Worm (Caenorhabditis elegans) whole organism, mixed stage, embryonic: ENCODE measurements around the gene vps-18.
A peak's percentile ranks its signal among the peaks of the same experiment; 100 is the strongest.

Experiments used
- M03D4.4 ChIP-seq: sonication (generic microtip); optimal IDR thresholded peaks from 2 replicates; lab custom pipeline; 2017; ENCODE audit warnings: mild to moderate bottlenecking, missing genetic modification characterization, missing compliant biosample characterization
- bed-3 ChIP-seq: fragments of 200-800 bp; sonication (Bioruptor generic); optimal IDR thresholded peaks from 3 replicates; lab custom pipeline; 2018; ENCODE audit warnings: mild to moderate bottlenecking, missing genetic modification characterization, moderate library complexity, missing compliant biosample characterization
- blmp-1 ChIP-seq: fragments of 150-350 bp; optimal IDR thresholded peaks from 2 replicates; lab custom pipeline; 2014; ENCODE audit warnings: missing biosample characterization, missing genetic modification characterization
- ceh-39 ChIP-seq: fragments of 150-350 bp; optimal IDR thresholded peaks from 2 replicates; lab custom pipeline; 2014; ENCODE audit warnings: missing biosample characterization, missing genetic modification characterization
- ceh-43 ChIP-seq: fragments of 200-800 bp; sonication (Bioruptor generic); optimal IDR thresholded peaks from 2 replicates; lab custom pipeline; 2018; ENCODE audit warnings: mild to moderate bottlenecking, missing genetic modification characterization, moderate library complexity, missing compliant biosample characterization
- ceh-83 ChIP-seq: fragments of 200-800 bp; sonication (Bioruptor generic); optimal IDR thresholded peaks from 2 replicates; lab custom pipeline; 2018; ENCODE audit warnings: mild to moderate bottlenecking, missing genetic modification characterization, missing compliant biosample characterization
- ces-1 ChIP-seq: fragments of 150-350 bp; optimal IDR thresholded peaks from 2 replicates; lab custom pipeline; 2014; ENCODE audit warnings: missing biosample characterization, missing genetic modification reagents, missing genetic modification characterization
- cnd-1 ChIP-seq: fragments of 200-800 bp; sonication (Bioruptor generic); optimal IDR thresholded peaks from 2 replicates; lab custom pipeline; 2018; ENCODE audit warnings: mild to moderate bottlenecking, missing genetic modification characterization, missing compliant biosample characterization
- drap-1 ChIP-seq: fragments of 200-800 bp; sonication (Bioruptor generic); optimal IDR thresholded peaks from 3 replicates; lab custom pipeline; 2018; ENCODE audit warnings: mild to moderate bottlenecking, missing genetic modification characterization, missing compliant biosample characterization
- elt-1 ChIP-seq: sonication (generic microtip); optimal IDR thresholded peaks from 2 replicates; lab custom pipeline; 2017; ENCODE audit warnings: missing genetic modification characterization, mild to moderate bottlenecking, missing compliant biosample characterization, antibody characterized with exemption, moderate library complexity, borderline replicate concordance; ENCODE audit not compliant: insufficient read depth
- flh-1 ChIP-seq: fragments of 200-800 bp; sonication (Bioruptor generic); optimal IDR thresholded peaks from 2 replicates; lab custom pipeline; 2018; ENCODE audit warnings: mild to moderate bottlenecking, missing genetic modification characterization, moderate library complexity, missing compliant biosample characterization
- ham-2 ChIP-seq: fragments of 200-800 bp; sonication (Bioruptor generic); optimal IDR thresholded peaks from 2 replicates; lab custom pipeline; 2018; ENCODE audit warnings: mild to moderate bottlenecking, missing genetic modification characterization, missing compliant biosample characterization
- hlh-1 ChIP-seq: fragments of 150-350 bp; optimal IDR thresholded peaks from 2 replicates; lab custom pipeline; 2014; ENCODE audit warnings: missing biosample characterization, missing genetic modification reagents, missing genetic modification characterization
- lin-32 ChIP-seq: fragments of 200-800 bp; sonication (Bioruptor generic); optimal IDR thresholded peaks from 2 replicates; lab custom pipeline; 2018; ENCODE audit warnings: mild to moderate bottlenecking, missing genetic modification characterization, missing compliant biosample characterization
- lsy-2 ChIP-seq: fragments of 150-350 bp; optimal IDR thresholded peaks from 2 replicates; lab custom pipeline; 2014; ENCODE audit warnings: missing biosample characterization, missing genetic modification characterization
- mab-5 ChIP-seq: fragments of 150-350 bp; optimal IDR thresholded peaks from 2 replicates; lab custom pipeline; 2014; ENCODE audit warnings: missing biosample characterization, missing genetic modification characterization
- mep-1 ChIP-seq: fragments of 150-350 bp; optimal IDR thresholded peaks from 2 replicates; lab custom pipeline; 2017; ENCODE audit warnings: missing biosample characterization, missing genetic modification reagents, missing genetic modification characterization, inconsistent platforms
- mls-2 ChIP-seq: sonication (generic microtip); optimal IDR thresholded peaks from 2 replicates; lab custom pipeline; 2016; ENCODE audit warnings: mild to moderate bottlenecking, missing genetic modification characterization, moderate library complexity, missing compliant biosample characterization
- nhr-12 ChIP-seq: fragments of 150-350 bp; optimal IDR thresholded peaks from 2 replicates; lab custom pipeline; 2014; ENCODE audit warnings: missing biosample characterization, missing genetic modification characterization
- nhr-2 ChIP-seq: fragments of 150-350 bp; optimal IDR thresholded peaks from 2 replicates; lab custom pipeline; 2014; ENCODE audit warnings: missing biosample characterization, missing genetic modification characterization
- nhr-237 ChIP-seq: fragments of 150-350 bp; optimal IDR thresholded peaks from 2 replicates; lab custom pipeline; 2014; ENCODE audit warnings: missing biosample characterization, missing genetic modification characterization
- nhr-28 ChIP-seq: fragments of 150-350 bp; optimal IDR thresholded peaks from 2 replicates; lab custom pipeline; 2014; ENCODE audit warnings: missing biosample characterization, missing genetic modification characterization
- snpc-4 ChIP-seq: fragments of 150-350 bp; optimal IDR thresholded peaks from 2 replicates; lab custom pipeline; 2014; ENCODE audit warnings: missing biosample characterization, missing genetic modification characterization
- sptf-1 ChIP-seq: sonication (generic microtip); optimal IDR thresholded peaks from 2 replicates; lab custom pipeline; 2017; ENCODE audit warnings: mild to moderate bottlenecking, missing genetic modification characterization, moderate library complexity, missing compliant biosample characterization
- unc-120 ChIP-seq: sonication (generic microtip); optimal IDR thresholded peaks from 2 replicates; lab custom pipeline; 2017; ENCODE audit warnings: missing genetic modification characterization, missing compliant biosample characterization; ENCODE audit not compliant: poor library complexity, severe bottlenecking
- unc-39 ChIP-seq: fragments of 150-350 bp; optimal IDR thresholded peaks from 2 replicates; lab custom pipeline; 2014; ENCODE audit warnings: missing biosample characterization, missing genetic modification characterization
- unc-62 ChIP-seq: fragments of 150-350 bp; optimal IDR thresholded peaks from 2 replicates; lab custom pipeline; 2014; ENCODE audit warnings: missing biosample characterization, missing genetic modification reagents, missing genetic modification characterization
- zip-8 ChIP-seq: fragments of 150-350 bp; optimal IDR thresholded peaks from 2 replicates; lab custom pipeline; 2014; ENCODE audit warnings: missing biosample characterization, missing genetic modification characterization
- ztf-11 ChIP-seq: fragments of 150-350 bp; optimal IDR thresholded peaks from 2 replicates; lab custom pipeline; 2014; ENCODE audit warnings: missing biosample characterization, missing genetic modification characterization

vps-18 gene

DNA sequence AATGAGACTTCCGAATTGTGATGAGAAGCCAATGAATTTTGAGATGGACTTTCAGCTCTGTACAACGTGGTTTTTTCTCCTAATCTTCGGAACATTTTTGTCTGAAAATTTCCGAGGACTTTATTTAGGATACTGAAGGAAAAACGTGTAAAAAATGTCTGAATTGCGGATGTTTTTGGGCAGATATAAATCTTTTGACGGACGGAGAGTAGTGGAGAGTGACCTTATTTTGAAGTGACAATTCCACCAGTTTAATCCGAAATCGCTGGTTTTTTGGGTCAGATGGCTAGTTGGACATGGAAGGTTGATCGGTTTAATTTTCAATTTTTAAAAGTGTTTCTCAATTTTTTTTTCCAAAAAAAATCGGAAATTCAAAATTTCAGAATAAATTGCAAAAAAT is 28.4 kb downstream of the vps-18 start, which contains the start of gene T05C1.3:
TSS of gene T05C1.3 (minus strand) at position 101 of the 400 bp plus-strand sequence.
- TF ChIP-seq cnd-1 (tag; lab: Kevin White, UChicago) (no peak), unc-62 (GFP tag; lab: Kevin White, UChicago) (no peak)

DNA sequence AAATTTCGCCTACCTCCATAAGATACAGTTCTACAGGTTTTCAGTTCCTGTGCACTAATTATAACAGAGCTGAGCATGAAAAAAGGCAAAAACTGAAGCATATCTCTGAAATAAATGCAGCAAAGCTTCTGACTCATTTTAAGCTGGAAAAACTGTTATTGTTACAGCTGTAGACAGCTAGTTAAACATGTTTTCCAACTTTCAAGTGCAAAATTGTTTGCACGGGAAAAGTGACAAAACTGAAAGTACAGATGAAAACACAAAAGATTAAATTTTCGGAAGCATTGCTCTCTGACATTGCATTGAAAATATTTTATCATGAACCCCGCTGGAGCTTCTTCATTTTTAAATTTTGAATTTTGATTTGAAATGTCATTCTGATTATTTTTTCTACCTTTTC is 29.8 kb downstream of the vps-18 start, which contains the start of gene T05C1.5:
TSS of gene T05C1.5 (minus strand) at position 101 of the 400 bp plus-strand sequence.
- TF ChIP-seq mep-1 (no peak), ces-1 (GFP tag; lab: Kevin White, UChicago) (no peak), blmp-1 (no peak), lsy-2 (tag; lab: Kevin White, UChicago) (no peak), snpc-4 (tag; lab: Kevin White, UChicago) (no peak), ceh-83 (no peak), mls-2 (no peak), unc-39 (tag; lab: Kevin White, UChicago) (no peak), ham-2 (no peak)

DNA sequence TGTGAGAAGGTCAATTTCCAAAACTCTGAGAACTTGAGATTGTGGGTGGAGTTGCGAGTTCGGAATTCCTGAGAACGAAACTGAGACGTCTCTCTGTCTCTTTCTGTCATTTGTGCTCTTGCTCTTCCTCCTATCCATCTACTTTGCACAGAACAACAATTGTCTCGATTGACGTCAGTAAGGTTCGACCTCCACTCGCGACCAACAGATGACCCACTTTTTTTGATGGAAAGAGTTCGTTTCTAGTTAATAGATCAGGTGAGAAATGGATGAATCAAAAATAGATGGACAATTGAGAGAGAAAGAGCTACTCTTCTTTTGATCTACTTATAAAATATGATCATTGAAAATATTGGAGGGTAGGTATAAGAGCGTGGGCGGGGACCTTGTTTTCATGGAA is 33.6 kb downstream of the vps-18 start:
- TF ChIP-seq elt-1 (tag; lab: Kevin White, UChicago) (no peak), hlh-1 (tag; lab: Kevin White, UChicago) (peak; percentile 87)
- TF ChIP-seq, all 35 proteins: peak for 1

DNA sequence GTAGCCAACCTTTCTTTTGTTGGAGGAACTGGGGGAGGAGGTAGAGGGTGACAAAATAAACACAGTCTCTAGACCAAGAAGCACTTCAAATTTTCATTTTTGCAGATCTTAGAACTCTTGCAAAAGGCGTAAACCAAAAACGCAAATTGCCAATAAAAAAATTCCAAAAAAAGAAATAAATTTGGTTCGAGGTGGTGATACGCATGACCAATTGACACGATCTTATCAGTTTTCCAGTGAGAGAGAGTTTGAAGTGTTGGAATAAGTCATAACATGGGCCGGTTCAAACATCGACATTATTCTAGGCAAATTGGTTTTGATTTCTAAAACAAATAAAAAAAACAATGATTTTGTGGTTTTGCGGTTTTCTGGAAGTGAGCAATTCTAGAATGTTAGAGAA is 34.9 kb downstream of the vps-18 start:
- TF ChIP-seq ztf-11 = no peak
- TF ChIP-seq flh-1 (GFP tag; lab: Kevin White, UChicago) = no peak
- no peak for TF ChIP-seq zip-8 (tag; lab: Kevin White, UChicago)
- TF ChIP-seq drap-1 = no peak
- no peak for TF ChIP-seq ces-1 (GFP tag; lab: Kevin White, UChicago)
- no peak for TF ChIP-seq mab-5 (tag; lab: Kevin White, UChicago)
- no peak for TF ChIP-seq unc-39 (tag; lab: Kevin White, UChicago)
- TF ChIP-seq hlh-1 (tag; lab: Kevin White, UChicago) = no peak
- no peak for TF ChIP-seq lin-32 (GFP tag; lab: Kevin White, UChicago)
- TF ChIP-seq bed-3 (GFP tag; lab: Kevin White, UChicago) = no peak
- no peak for TF ChIP-seq ceh-83
- no peak for TF ChIP-seq ceh-43 (GFP tag; lab: Kevin White, UChicago)
- no peak for TF ChIP-seq sptf-1
- TF ChIP-seq M03D4.4 (tag; lab: Kevin White, UChicago) = no peak
- no peak for TF ChIP-seq nhr-237 (tag; lab: Kevin White, UChicago)
- no peak for TF ChIP-seq unc-120 (tag; lab: Kevin White, UChicago)

DNA sequence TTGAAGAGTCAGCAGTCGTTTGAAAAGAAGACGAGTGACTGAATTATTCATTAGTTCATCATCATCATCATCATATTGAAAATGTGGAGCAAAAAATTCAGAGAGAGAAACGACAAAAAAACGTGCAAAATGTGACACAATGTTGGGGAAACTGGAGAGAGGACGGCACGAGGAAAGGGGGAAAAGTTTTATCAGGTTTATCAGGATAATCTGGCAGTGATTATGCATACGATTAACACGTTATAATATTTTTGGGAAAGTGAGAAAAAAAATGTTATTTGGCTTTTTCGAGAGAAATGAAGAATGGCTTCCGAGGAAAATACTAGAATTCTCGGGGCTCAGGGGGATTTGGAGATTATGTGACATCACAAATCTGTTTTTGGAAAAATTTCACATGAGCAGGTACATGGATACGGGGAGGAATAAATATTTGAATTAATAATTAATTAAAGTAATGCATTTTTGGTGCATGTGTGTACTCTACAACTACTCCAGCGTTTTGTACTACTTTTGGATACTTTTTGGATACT is 44.2 kb downstream of the vps-18 start, which contains the start of gene camt-1:
TSS of gene camt-1 (minus strand) at position 51 of the 530 bp plus-strand sequence.
- TF ChIP-seq nhr-2 (tag; lab: Kevin White, UChicago) (no peak), unc-62 (GFP tag; lab: Kevin White, UChicago) (no peak), nhr-28 (tag; lab: Kevin White, UChicago) (no peak), ceh-39 (tag; lab: Kevin White, UChicago) (no peak), bed-3 (GFP tag; lab: Kevin White, UChicago) (no peak), cnd-1 (tag; lab: Kevin White, UChicago) (no peak), mls-2 (no peak), blmp-1 (no peak), nhr-12 (tag; lab: Kevin White, UChicago) (no peak), unc-120 (tag; lab: Kevin White, UChicago) (no peak)

DNA sequence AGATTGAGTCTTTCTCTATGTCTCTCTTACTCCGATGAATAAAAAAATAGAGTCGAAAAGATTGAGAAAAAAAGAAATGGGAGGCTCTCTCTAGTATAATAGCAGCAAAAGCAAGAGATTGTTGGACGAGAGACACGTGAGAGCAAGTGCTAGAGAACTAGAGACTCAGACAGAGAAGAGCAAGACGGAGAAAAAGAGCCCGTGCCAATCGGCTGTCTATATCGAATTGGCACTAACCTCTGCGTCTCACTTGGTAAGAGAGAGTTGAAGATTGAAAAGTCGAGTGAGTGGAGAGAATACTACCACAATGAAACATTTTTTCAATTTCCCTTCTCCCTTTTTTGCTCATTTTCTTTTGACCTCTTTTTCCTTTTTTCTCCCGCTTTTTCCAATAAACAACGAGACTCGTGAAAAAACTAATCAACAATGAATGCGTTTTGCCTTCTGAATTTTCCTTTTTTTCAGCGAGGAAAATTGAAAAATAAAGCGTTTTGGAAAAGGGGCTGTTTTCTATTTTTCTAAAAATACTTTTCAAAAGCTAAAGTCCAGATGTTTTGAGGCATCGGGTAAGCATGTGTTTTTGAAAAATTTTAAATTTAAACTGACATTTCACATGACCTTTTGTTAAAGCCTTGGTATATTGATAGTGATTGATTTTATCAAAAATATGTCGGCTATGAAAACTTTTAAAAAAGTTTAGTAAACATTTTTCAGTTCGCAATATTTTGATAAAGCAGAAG is 45.8 kb downstream of the vps-18 start:
- TF ChIP-seq lsy-2 (tag; lab: Kevin White, UChicago) (peak; percentile 17), unc-120 (tag; lab: Kevin White, UChicago) (peak; percentile 65), ceh-43 (GFP tag; lab: Kevin White, UChicago) (no peak), hlh-1 (tag; lab: Kevin White, UChicago) (peak; percentile 86), ces-1 (GFP tag; lab: Kevin White, UChicago) (peak; percentile 85), ceh-39 (tag; lab: Kevin White, UChicago) (no peak)
